Fruit fly (Drosophila melanogaster) whole organism, prepupa: Measurements from ENCODE around the gene Sh.

Source experiments
- CG11762 ChIP-seq: fragments of 200-800 bp; sonication (Bioruptor generic); optimal IDR thresholded peaks from 3 replicates; lab custom pipeline; 2016; ENCODE audit warnings: missing biosample characterization, missing genetic modification characterization; ENCODE audit not compliant: insufficient read depth
- CG11902 ChIP-seq: fragments of 200-800 bp; sonication (Bioruptor generic); optimal IDR thresholded peaks from 3 replicates; lab custom pipeline; 2016; ENCODE audit warnings: missing biosample characterization, missing genetic modification characterization
- CG3032 ChIP-seq: fragments of 200-800 bp; optimal IDR thresholded peaks from 2 replicates; lab custom pipeline; 2019; ENCODE audit warnings: missing biosample characterization, mild to moderate bottlenecking, missing genetic modification characterization, moderate library complexity
- Eip78C ChIP-seq: fragments of 200-800 bp; sonication (Bioruptor generic); peaks from one replicate; lab custom pipeline; 2016; ENCODE audit warnings: missing biosample characterization, missing genetic modification characterization
- Eip93F ChIP-seq: fragments of 200-800 bp; sonication (Bioruptor generic); optimal IDR thresholded peaks from 2 replicates; lab custom pipeline; 2016; ENCODE audit warnings: missing biosample characterization, mild to moderate bottlenecking, missing genetic modification characterization
- Ets21C ChIP-seq: fragments of 200-800 bp; sonication (Bioruptor generic); optimal IDR thresholded peaks from 3 replicates; lab custom pipeline; 2016; ENCODE audit warnings: missing biosample characterization, missing genetic modification characterization
- Ets96B ChIP-seq: fragments of 200-800 bp; optimal IDR thresholded peaks from 2 replicates; lab custom pipeline; 2019; ENCODE audit warnings: missing biosample characterization, mild to moderate bottlenecking, missing genetic modification characterization, moderate library complexity

DNA sequence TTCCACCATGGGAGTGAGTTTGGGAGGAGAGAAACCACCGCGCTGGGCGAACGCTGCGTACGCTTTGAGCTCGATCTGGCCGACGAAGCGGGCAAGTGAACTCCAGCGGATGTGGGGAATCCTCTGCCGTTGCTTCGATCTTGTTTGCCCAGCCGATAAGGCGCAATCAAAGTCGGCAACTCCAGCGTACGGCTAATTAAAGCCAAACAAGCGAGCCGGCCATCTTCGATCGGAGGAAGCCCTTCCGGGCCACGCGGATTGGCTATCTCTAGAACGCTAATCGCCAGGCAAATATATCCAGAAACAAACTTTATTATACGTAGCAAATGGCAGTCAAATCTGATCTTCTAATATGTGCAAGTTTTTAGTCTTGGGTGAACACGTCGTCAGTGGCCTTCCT is 25.4 kb upstream of the Sh start, which contains the start of gene CG7536:
- TF ChIP-seq Eip78C (GFP tag; lab: Kevin White, UChicago), result no peak
- TF ChIP-seq CG11762 (GFP tag; lab: Kevin White, UChicago), result no peak
- no peak for TF ChIP-seq Eip93F (GFP tag; lab: Kevin White, UChicago)
- TF ChIP-seq Ets21C (GFP tag; lab: Kevin White, UChicago), result no peak
- no peak for TF ChIP-seq CG11902 (GFP tag; lab: Kevin White, UChicago)
- no peak for TF ChIP-seq Ets96B (tag; lab: Kevin White, UChicago)
- TF ChIP-seq CG3032 (tag; lab: Kevin White, UChicago), result no peak
